Worm (Caenorhabditis elegans): ENCODE results near the gene clec-242.

The clec-242 gene

DNA sequence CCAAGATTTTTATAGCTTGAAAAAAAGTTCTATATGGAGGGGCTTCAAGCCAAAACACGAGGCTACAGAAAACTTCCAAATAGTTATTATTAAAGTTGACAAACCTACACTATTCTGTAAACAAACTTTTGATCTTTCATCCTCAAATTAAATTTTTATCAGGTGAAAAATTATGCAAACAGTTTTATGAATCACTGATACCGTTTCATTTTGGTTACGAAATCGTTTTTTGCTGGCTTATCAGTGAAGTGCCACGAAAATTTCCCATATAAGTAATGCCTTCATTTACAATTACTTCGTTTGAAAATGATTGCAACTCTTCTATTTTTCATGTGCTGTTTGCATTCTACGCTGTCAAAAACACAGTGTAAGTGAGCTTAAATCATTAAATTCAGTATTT, 6.5 kb downstream of the clec-242 start, which contains the start of gene T19C9.8:
T19C9.8 (plus strand) TSS at position 299 of the 400 bp plus-strand sequence.
- TF ChIP-seq mes-4 (tag; optimal IDR thresholded peaks at IDR 0.05) (no peak), nhr-80 (tag; optimal IDR thresholded peaks at IDR 0.05) (peak; percentile 55)

DNA sequence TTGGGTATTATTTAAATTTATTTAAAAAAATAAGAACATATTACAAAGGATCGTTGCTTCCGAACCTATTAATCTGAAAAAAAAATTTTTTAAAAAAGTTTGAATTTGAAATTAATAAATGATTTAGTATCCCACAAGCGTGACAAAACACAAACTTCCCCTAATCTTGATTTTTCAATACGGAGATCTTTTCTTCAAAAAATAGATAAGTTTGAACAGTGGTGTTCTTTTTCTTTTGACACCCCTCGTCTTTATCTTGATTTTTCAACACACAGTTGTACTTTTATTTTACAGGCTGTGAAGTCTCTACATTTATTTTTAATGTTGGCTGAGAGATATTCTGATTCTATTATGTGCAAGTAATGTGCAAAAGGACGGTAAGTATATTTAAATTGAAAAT, 9.0 kb downstream of the clec-242 start, which contains the start of gene T19C9.10:
T19C9.10 (plus strand) TSS at position 248 of the 400 bp plus-strand sequence.
- TF ChIP-seq F22D6.2 (tag; optimal IDR thresholded peaks at IDR 0.05) = no peak

DNA sequence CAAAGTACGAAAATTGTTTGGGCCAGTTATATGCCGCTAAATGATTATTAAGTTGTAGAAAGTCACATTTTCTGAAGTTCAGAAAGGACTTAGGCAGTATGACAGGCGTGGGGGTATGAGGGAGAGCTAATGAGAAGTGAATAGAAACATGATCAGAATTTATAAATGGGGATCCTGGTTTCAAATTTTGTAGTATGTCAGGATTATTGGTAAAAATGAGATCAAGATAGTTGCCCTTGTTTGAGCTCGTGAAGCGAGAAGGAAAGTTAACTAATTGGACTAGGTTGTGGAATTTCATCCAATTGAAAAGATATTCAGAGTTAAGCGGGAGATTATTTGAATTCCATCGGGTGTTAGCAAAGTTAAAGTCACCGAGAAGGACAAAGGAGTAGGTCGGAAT, 12.9 kb downstream of the clec-242 start:
- no peak for TF ChIP-seq ztf-3 (GFP tag; optimal IDR thresholded peaks at IDR 0.05)
- no peak for TF ChIP-seq fkh-3 (tag; optimal IDR thresholded peaks at IDR 0.05)

DNA sequence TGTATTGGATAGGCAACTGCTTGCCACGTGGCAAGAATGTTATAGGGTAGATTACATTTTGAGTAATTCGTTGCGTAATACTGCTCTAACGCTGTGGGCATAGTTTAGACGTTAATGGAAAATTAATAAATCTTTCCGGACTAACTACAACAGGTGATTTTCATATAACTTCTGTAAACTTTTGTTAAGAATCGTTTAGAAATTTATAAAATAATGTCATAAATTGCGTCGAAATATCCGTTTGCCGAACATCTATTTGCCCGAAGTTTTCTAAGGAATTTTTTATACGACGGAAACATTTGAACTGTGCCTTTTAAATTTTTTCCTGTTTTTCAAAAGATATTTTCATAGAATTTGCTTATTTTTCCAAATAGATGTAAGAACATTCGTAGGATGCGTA, 19.2 kb downstream of the clec-242 start, which contains the start of gene srh-112:
srh-112 (minus strand) TSS at position 101 of the 400 bp plus-strand sequence.
- TF ChIP-seq repo-1 (tag; optimal IDR thresholded peaks at IDR 0.05) (no peak), K11D2.4 (GFP tag; IDR thresholded peaks at IDR 0.05) (no peak)

DNA sequence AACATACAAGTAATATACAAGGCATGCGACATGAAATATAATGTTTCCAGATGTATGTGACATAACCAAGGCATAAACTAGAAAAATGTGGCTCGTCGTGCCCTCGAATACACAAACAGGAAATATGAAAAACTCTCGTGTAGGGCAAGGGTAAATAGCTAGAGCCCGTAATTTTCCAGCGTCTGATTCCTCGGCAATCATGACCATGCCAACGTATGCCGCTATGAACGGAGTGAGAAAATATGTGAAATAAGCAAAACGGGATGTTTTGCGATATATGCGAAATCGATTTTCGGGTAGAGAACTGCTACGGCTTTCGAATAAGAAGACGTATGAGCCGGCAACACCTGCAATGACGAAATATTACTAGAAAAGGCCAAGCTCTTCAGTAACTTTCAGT, 19.9 kb downstream of the clec-242 start, which contains the start of gene scl-25:
scl-25 (plus strand) TSS at position 301 of the 400 bp plus-strand sequence.
- no peak for TF ChIP-seq lag-1 (GFP tag; IDR thresholded peaks at IDR 0.05)
- TF ChIP-seq snpc-4 (GFP tag; optimal IDR thresholded peaks at IDR 0.05) = no peak
- no peak for TF ChIP-seq snpc-4 (tag; optimal IDR thresholded peaks at IDR 0.05)
- TF ChIP-seq hlh-26 (GFP tag; conservative IDR thresholded peaks at IDR 0.05) = no peak
- TF ChIP-seq hmg-20 (GFP tag; IDR thresholded peaks at IDR 0.05) = no peak
- no peak for TF ChIP-seq mxl-1 (tag; optimal IDR thresholded peaks at IDR 0.05)
- TF ChIP-seq mel-28 (tag; optimal IDR thresholded peaks at IDR 0.05; ENCODE audit: borderline replicate concordance) = no peak
- TF ChIP-seq mcd-1 (GFP tag; IDR thresholded peaks at IDR 0.05) = no peak
- no peak for TF ChIP-seq ceh-40 (GFP tag; IDR thresholded peaks at IDR 0.05)
- TF ChIP-seq madf-8 (GFP tag; conservative IDR thresholded peaks at IDR 0.05) = no peak
- no peak for TF ChIP-seq B0035.1 (tag; optimal IDR thresholded peaks at IDR 0.05)

DNA sequence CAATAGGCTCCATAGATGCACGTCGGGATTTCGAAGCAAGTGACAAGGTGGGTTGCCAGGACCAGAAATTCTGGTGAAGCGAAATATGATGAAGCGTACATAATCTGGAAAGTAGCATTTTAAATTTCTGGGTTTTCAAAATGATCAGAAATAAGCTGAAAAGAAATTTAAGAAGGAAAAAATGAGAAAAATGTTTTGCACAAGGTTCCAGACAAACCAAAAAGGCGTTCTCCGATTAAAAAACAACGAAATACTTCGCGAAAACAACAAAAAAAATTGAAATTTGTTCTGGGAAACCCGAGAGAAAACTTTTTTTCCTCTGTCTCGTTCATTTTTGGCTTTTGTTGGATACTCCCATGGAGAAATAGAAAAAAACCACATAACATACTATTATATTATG, 22.0 kb downstream of the clec-242 start, which contains the start of gene srh-252:
srh-252 (minus strand) TSS at position 101 of the 400 bp plus-strand sequence.
- TF ChIP-seq pha-4 (tag; optimal IDR thresholded peaks at IDR 0.05) = no peak
- no peak for TF ChIP-seq attf-3 (GFP tag; conservative IDR thresholded peaks at IDR 0.05)
- TF ChIP-seq hsf-1 (GFP tag; IDR thresholded peaks at IDR 0.05) = no peak
- no peak for TF ChIP-seq nhr-90 (tag; optimal IDR thresholded peaks at IDR 0.05)
- TF ChIP-seq mel-28 (tag; optimal IDR thresholded peaks at IDR 0.05; ENCODE audit: borderline replicate concordance) = no peak
- TF ChIP-seq dox-1 (GFP tag; IDR thresholded peaks at IDR 0.05) = no peak
- no peak for TF ChIP-seq T26A5.8 (tag; optimal IDR thresholded peaks at IDR 0.05)
- TF ChIP-seq F22D6.2 (tag; optimal IDR thresholded peaks at IDR 0.05) = no peak
- TF ChIP-seq rec-8 (tag; optimal IDR thresholded peaks at IDR 0.05) = no peak
- no peak for TF ChIP-seq let-607 (tag; optimal IDR thresholded peaks at IDR 0.05)
- no peak for TF ChIP-seq ceh-27 (GFP tag; optimal IDR thresholded peaks at IDR 0.05)

DNA sequence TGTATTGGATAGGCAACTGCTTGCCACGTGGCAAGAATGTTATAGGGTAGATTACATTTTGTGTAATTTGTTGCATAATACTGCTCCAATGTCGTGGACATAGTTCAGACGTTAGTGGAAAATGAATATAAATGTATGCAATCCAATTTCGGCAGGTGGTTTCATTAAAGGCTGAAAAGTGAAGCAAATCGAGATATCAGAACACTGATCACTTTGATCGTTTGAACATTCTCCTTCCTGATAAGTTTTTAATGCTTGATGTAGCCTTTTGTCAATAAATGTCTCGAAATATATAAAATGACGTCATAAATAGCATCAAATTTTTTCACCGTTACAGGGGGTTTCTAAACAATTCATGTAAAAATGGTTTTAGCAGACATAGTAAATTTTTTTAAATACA, 25.0 kb downstream of the clec-242 start, which contains the start of gene srh-109:
srh-109 (minus strand) TSS at position 101 of the 400 bp plus-strand sequence.
- TF ChIP-seq lin-40 (tag; optimal IDR thresholded peaks at IDR 0.05) = no peak
